Fruit fly (Drosophila melanogaster) whole organism, pupa: ENCODE results near the gene mirr.

Experiments
- CG14655 ChIP-seq: fragments of 200-800 bp; sonication (Bioruptor generic); optimal IDR thresholded peaks from 3 replicates; lab custom pipeline; 2017; ENCODE audit warnings: mild to moderate bottlenecking, missing biosample characterization, missing genetic modification reagents, missing genetic modification characterization
- CG4496 ChIP-seq: fragments of 200-800 bp; sonication (Bioruptor generic); IDR thresholded peaks from 3 replicates; pipeline ENCODE4 v1.3.6; 2022; ENCODE audit warnings: missing biosample characterization, missing genetic modification characterization
- Snoo ChIP-seq: fragments of 200-800 bp; sonication (Bioruptor generic); optimal IDR thresholded peaks from 3 replicates; lab custom pipeline; 2017; ENCODE audit warnings: missing biosample characterization, mild to moderate bottlenecking, missing genetic modification characterization, inconsistent platforms
- rn ChIP-seq: fragments of 200-800 bp; sonication (Bioruptor generic); IDR thresholded peaks from 2 replicates; pipeline ENCODE4 v1.3.6; 2022; ENCODE audit warnings: missing biosample characterization, missing genetic modification characterization

dm6 chr3L:12696503-12696902 lies 3.1 kb downstream of the mirr start:
- no peak for TF ChIP-seq CG4496 (GFP tag; lab: Robert Waterston, UW)
- no peak for TF ChIP-seq CG14655 (GFP tag; lab: Kevin White, UChicago)
- TF ChIP-seq rn (GFP tag; lab: Robert Waterston, UW), result no peak
- TF ChIP-seq Snoo (tag; lab: Kevin White, UChicago), result no peak
